Fruit fly (Drosophila melanogaster): ENCODE measurements around the gene RhoGAP92B.

RhoGAP92B gene

DNA sequence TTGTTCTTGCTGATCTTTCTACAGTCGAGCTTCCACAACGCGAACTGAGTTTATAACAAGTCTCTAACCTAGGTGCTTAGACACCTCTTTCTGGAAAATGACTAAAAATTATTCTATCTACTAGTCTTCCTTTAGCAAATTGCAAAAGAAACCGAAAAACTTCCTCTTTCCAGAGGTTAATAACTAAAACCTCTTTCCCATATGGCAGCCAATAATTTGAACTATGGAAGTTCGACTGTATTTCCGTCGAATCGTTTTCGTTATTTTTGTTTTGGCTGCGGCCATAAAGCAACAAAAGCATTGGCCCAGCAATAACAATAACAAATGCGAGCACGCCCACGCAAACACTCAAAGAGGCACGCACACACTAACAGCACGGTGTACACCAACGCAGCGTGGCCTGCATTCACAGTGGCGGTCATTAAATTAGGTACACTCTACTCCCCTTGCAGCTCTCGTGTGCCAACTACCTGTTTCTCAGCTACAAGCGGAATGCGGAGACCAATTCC is 24.5 kb upstream of the RhoGAP92B start (continued):
- TF ChIP-seq CG10431 (GFP tag; optimal IDR thresholded peaks at IDR 0.05) (peak; percentile 60), CG4707 (GFP tag; optimal IDR thresholded peaks at IDR 0.05) (peak; percentile 51), crc (GFP tag; optimal IDR thresholded peaks at IDR 0.05) (no peak), CG31441 (GFP tag; IDR thresholded peaks at IDR 0.05) (peak; percentile 60), lola (GFP tag; optimal IDR thresholded peaks at IDR 0.05) (no peak), Dip3 (GFP tag; optimal IDR thresholded peaks at IDR 0.05) (peak; percentile 31), Ets65A (GFP tag) (peak; percentile 88), Asciz (GFP tag; optimal IDR thresholded peaks at IDR 0.05) (peak; percentile 61), Trl (optimal IDR thresholded peaks at IDR 0.05) (no peak), Trl (GFP tag; optimal IDR thresholded peaks at IDR 0.05) (peak; percentile 49), Hsf (GFP tag; optimal IDR thresholded peaks at IDR 0.05) (peak; percentile 34), ERR (GFP tag; optimal IDR thresholded peaks at IDR 0.05) (peak; percentile 44), CG1602 (GFP tag; optimal IDR thresholded peaks at IDR 0.05) (peak; percentile 13), CG1792 (GFP tag; optimal IDR thresholded peaks at IDR 0.05) (no peak), CG9817 (tag; optimal IDR thresholded peaks at IDR 0.05) (peak; percentile 47), CG2712 (tag; optimal IDR thresholded peaks at IDR 0.05) (peak; percentile 60), CG1024 (GFP tag; IDR thresholded peaks at IDR 0.05) (no peak), CG17829 (tag; optimal IDR thresholded peaks at IDR 0.05) (peak; percentile 23), CG16863 (GFP tag; optimal IDR thresholded peaks at IDR 0.05) (peak; percentile 18), Atf3 (GFP tag; optimal IDR thresholded peaks at IDR 0.05) (no peak), lmd (GFP tag; IDR thresholded peaks at IDR 0.05) (0 out of 2 replicates have a peak, but pooled peaks have one; percentile 15), CG9727 (GFP tag; optimal IDR thresholded peaks at IDR 0.05) (peak; percentile 47), dmrt99B (tag; optimal IDR thresholded peaks at IDR 0.05) (peak; percentile 74), odd (GFP tag; optimal IDR thresholded peaks at IDR 0.05) (peak; percentile 54), Eip74EF (GFP tag; optimal IDR thresholded peaks at IDR 0.05) (peak in 1 of 2 experiments; percentile 71), CG4328 (GFP tag; optimal IDR thresholded peaks at IDR 0.05) (peak; percentile 74), nerfin-1 (tag; optimal IDR thresholded peaks at IDR 0.05) (peak; percentile 70), CG4854 (GFP tag; optimal IDR thresholded peaks at IDR 0.05) (peak; percentile 22), Blimp-1 (GFP tag; optimal IDR thresholded peaks at IDR 0.05) (peak; percentile 49), CG12391 (tag; optimal IDR thresholded peaks at IDR 0.05) (peak; percentile 64), sob (GFP tag; IDR thresholded peaks at IDR 0.05) (peak; percentile 58), prd (optimal IDR thresholded peaks at IDR 0.05) (no peak), prd (GFP tag; IDR thresholded peaks at IDR 0.05) (peak; percentile 20; the same call in 1 of the 3 replicates), Xbp1 (GFP tag; optimal IDR thresholded peaks at IDR 0.05) (peak; percentile 44), Atf6 (GFP tag; IDR thresholded peaks at IDR 0.05) (peak; percentile 66; the same call in 1 of the 2 replicates), Deaf1 (tag; optimal IDR thresholded peaks at IDR 0.05) (peak; percentile 47), Hmx (GFP tag; optimal IDR thresholded peaks at IDR 0.05) (no peak), salm (tag; optimal IDR thresholded peaks at IDR 0.05) (peak; percentile 1), CG3847 (GFP tag; IDR thresholded peaks at IDR 0.05) (peak; percentile 55), HLH54F (GFP tag; optimal IDR thresholded peaks at IDR 0.05) (peak; percentile 18), CG30403 (GFP tag; optimal IDR thresholded peaks at IDR 0.05) (peak; percentile 55), jumu (GFP tag; optimal IDR thresholded peaks at IDR 0.05) (peak; percentile 25), CG9932 (GFP tag; IDR thresholded peaks at IDR 0.05) (peak; percentile 22; the same call in 1 of the 2 replicates), CG14667 (GFP tag; IDR thresholded peaks at IDR 0.05) (0 out of 2 replicates have a peak, but pooled peaks have one; percentile 5), sug (tag; optimal IDR thresholded peaks at IDR 0.05) (peak; percentile 77), sd (tag; optimal IDR thresholded peaks at IDR 0.05) (peak; percentile 39), GATAe (GFP tag; conservative IDR thresholded peaks at IDR 0.05) (0 out of 2 replicates have a peak, but pooled peaks have one; percentile 12), Gug (GFP tag; IDR thresholded peaks at IDR 0.05) (0 out of 4 replicates have a peak, but pooled peaks have one; percentile 5), CG17359 (tag; optimal IDR thresholded peaks at IDR 0.05) (peak; percentile 59), sr (GFP tag; IDR thresholded peaks at IDR 0.05) (peak; percentile 99), CG12104 (GFP tag; optimal IDR thresholded peaks at IDR 0.05) (peak; percentile 36)

Measured in whole organism, embryonic.